Fruit fly (Drosophila melanogaster) whole organism, adult: ENCODE data around the gene fry.

Experiments
- CG1620 ChIP-seq: fragments of 200-800 bp; sonication (Bioruptor generic); optimal IDR thresholded peaks from 2 replicates; lab custom pipeline; 2016; ENCODE audit warnings: missing biosample characterization, missing genetic modification characterization
- CG7045 ChIP-seq: fragments of 200-800 bp; sonication (Bioruptor generic); optimal IDR thresholded peaks from 2 replicates; lab custom pipeline; 2017; ENCODE audit warnings: missing biosample characterization, mild to moderate bottlenecking, missing genetic modification characterization
- Crg-1 ChIP-seq: fragments of 200-800 bp; sonication (Bioruptor generic); optimal IDR thresholded peaks from 2 replicates; lab custom pipeline; 2016; ENCODE audit warnings: missing biosample characterization, missing genetic modification characterization
- Mnt ChIP-seq: fragments of 200-800 bp; sonication (Bioruptor generic); optimal IDR thresholded peaks from 2 replicates; lab custom pipeline; 2016; ENCODE audit warnings: missing biosample characterization, mild to moderate bottlenecking, missing genetic modification characterization
- cic ChIP-seq: fragments of 200-800 bp; sonication (Bioruptor generic); optimal IDR thresholded peaks from 2 replicates; lab custom pipeline; 2017; ENCODE audit warnings: missing biosample characterization, mild to moderate bottlenecking, missing genetic modification characterization, moderate library complexity

dm6 chr3L:9717101-9717500, 38.2 kb upstream of the fry start:
- TF ChIP-seq CG1620 (GFP tag; lab: Kevin White, UChicago) (no peak), CG7045 (GFP tag; lab: Kevin White, UChicago) (no peak), cic (GFP tag; lab: Kevin White, UChicago) (peak; percentile 66), Crg-1 (GFP tag; lab: Kevin White, UChicago) (no peak), Mnt (no peak)
